Worm (Caenorhabditis elegans) whole organism, L3 larva: ENCODE results near the gene Y55B1BL.1.

Source experiments
- ama-1 ChIP-seq: fragments of 150-350 bp; optimal IDR thresholded peaks from 2 replicates; lab custom pipeline; 2018
- daf-12 ChIP-seq: fragments of 150-350 bp; optimal IDR thresholded peaks from 2 replicates; lab custom pipeline; 2014; ENCODE audit warnings: missing biosample characterization, missing genetic modification reagents, missing genetic modification characterization
- egl-27 ChIP-seq: sonication (generic microtip); optimal IDR thresholded peaks from 4 replicates; lab custom pipeline; 2017; ENCODE audit warnings: missing biosample characterization, missing genetic modification reagents, missing genetic modification characterization
- elt-3 ChIP-seq, 3 experiments: fragments of 150-350 bp in 1 of 3; sonication (generic microtip) in 2 of 3; optimal IDR thresholded peaks; 2 replicates in 2 of 3; 4 replicates in 1 of 3; lab custom pipeline; 2014 to 2017; ENCODE audit warnings: missing biosample characterization in 3 of 3, missing genetic modification characterization in 3 of 3
- fkh-10 ChIP-seq: sonication (generic microtip); optimal IDR thresholded peaks from 2 replicates; lab custom pipeline; 2017; ENCODE audit warnings: missing biosample characterization, missing genetic modification reagents, missing genetic modification characterization
- fos-1 ChIP-seq: fragments of 150-350 bp; optimal IDR thresholded peaks from 2 replicates; lab custom pipeline; 2014; ENCODE audit warnings: missing biosample characterization, missing genetic modification characterization

ce11 chrIII:434361-434941 is 32.3 kb downstream of the Y55B1BL.1 start, which contains the start of gene affl-2:
- TF ChIP-seq egl-27 (tag; lab: Kevin White, UChicago) (no peak), elt-3 (tag; optimal IDR thresholded peaks at IDR 0.05; lab: Kevin White, UChicago) (no peak), ama-1 (no peak), fkh-10 (no peak), daf-12 (tag; lab: Kevin White, UChicago) (no peak), fos-1 (no peak)
